Fruit fly (Drosophila melanogaster): ENCODE results near the gene pigeon.

Gene pigeon

DNA sequence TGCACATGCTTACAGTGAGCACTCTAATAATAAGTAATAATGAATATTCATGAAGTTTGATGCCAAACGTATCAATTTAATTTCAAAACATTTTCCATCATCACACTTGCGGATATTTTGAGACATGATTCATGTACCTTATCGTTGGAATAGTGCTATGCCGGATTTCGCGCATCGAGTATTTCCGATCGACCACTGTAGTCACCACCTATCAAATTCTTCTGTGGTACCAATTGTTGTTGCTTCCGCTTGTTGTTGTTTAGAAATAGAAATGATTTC lies 44.9 kb upstream of the pigeon start (continued):
- peak; percentile 53 for TF ChIP-seq gro (GFP tag; optimal IDR thresholded peaks at IDR 0.05)
- no peak for TF ChIP-seq CG10274 (GFP tag; optimal IDR thresholded peaks at IDR 0.05)
- TF ChIP-seq CG12219 (GFP tag; optimal IDR thresholded peaks at IDR 0.05), result peak; percentile 2
- peak; percentile 50 for TF ChIP-seq CG15514 (GFP tag; optimal IDR thresholded peaks at IDR 0.05)
- TF ChIP-seq Hr3 (GFP tag; optimal IDR thresholded peaks at IDR 0.05), result peak; percentile 2
- TF ChIP-seq sim (GFP tag; IDR thresholded peaks at IDR 0.05), result no peak
- TF ChIP-seq kah (GFP tag; optimal IDR thresholded peaks at IDR 0.05), result no peak
- TF ChIP-seq bsh (GFP tag; optimal IDR thresholded peaks at IDR 0.05), result peak in 1 of 2 experiments; percentile 35
- TF ChIP-seq CG13775 (GFP tag; optimal IDR thresholded peaks at IDR 0.05), result peak; percentile 3
- 0 out of 2 replicates have a peak, but pooled peaks have one; percentile 40 for TF ChIP-seq CG11696 (GFP tag; IDR thresholded peaks at IDR 0.05)
- peak; percentile 59; the same call in 1 of the 3 replicates for TF ChIP-seq Aef1 (GFP tag; IDR thresholded peaks at IDR 0.05)
- peak; percentile 12 for TF ChIP-seq CG34376 (GFP tag; optimal IDR thresholded peaks at IDR 0.05)
- TF ChIP-seq Eip74EF (GFP tag; optimal IDR thresholded peaks at IDR 0.05), result peak in 1 of 2 experiments; percentile 19
- TF ChIP-seq Hsf (GFP tag; optimal IDR thresholded peaks at IDR 0.05), result peak; percentile 44
- TF ChIP-seq CG11560 (tag; IDR thresholded peaks at IDR 0.05), result peak; percentile 52; the same call in 1 of the 3 replicates
- no peak for TF ChIP-seq shn (GFP tag; optimal IDR thresholded peaks at IDR 0.05)
- peak in 1 of 2 experiments; percentile 47 for TF ChIP-seq eve (GFP tag; optimal IDR thresholded peaks at IDR 0.05)
- TF ChIP-seq CG12391 (tag; optimal IDR thresholded peaks at IDR 0.05), result peak; percentile 10
- peak; percentile 84 for TF ChIP-seq CG2120 (GFP tag; optimal IDR thresholded peaks at IDR 0.05)
- peak; percentile 71 for TF ChIP-seq CG12769 (tag; optimal IDR thresholded peaks at IDR 0.05)
- peak; percentile 68 for TF ChIP-seq CG18599 (GFP tag; optimal IDR thresholded peaks at IDR 0.05)
- no peak for TF ChIP-seq CG7745 (tag; optimal IDR thresholded peaks at IDR 0.05)
- no peak for TF ChIP-seq Hand (GFP tag; optimal IDR thresholded peaks at IDR 0.05)
- peak; percentile 11 for TF ChIP-seq CG10209 (GFP tag; optimal IDR thresholded peaks at IDR 0.05)
- TF ChIP-seq Taf1 (GFP tag; IDR thresholded peaks at IDR 0.05), result peak; percentile 59
- TF ChIP-seq Dip3 (GFP tag; optimal IDR thresholded peaks at IDR 0.05), result peak; percentile 42
- peak; percentile 26 for TF ChIP-seq bcd (GFP tag; optimal IDR thresholded peaks at IDR 0.05)
- TF ChIP-seq CG16815 (GFP tag; optimal IDR thresholded peaks at IDR 0.05), result peak; percentile 44
- TF ChIP-seq CG9727 (GFP tag; optimal IDR thresholded peaks at IDR 0.05), result peak; percentile 49
- TF ChIP-seq D19B (GFP tag; optimal IDR thresholded peaks at IDR 0.05), result peak; percentile 19
- peak; percentile 4 for TF ChIP-seq org-1 (GFP tag; optimal IDR thresholded peaks at IDR 0.05)
- no peak for TF ChIP-seq CG18476 (GFP tag; optimal IDR thresholded peaks at IDR 0.05)
- no peak for TF ChIP-seq hkb (optimal IDR thresholded peaks at IDR 0.05)
- TF ChIP-seq hkb (GFP tag; IDR thresholded peaks at IDR 0.05), result 0 out of 2 replicates have a peak, but pooled peaks have one; percentile 34
- peak; percentile 66 for TF ChIP-seq row (GFP tag; IDR thresholded peaks at IDR 0.05)
- TF ChIP-seq lab (GFP tag; optimal IDR thresholded peaks at IDR 0.05), result peak; percentile 59
- peak; percentile 50 for TF ChIP-seq sens (GFP tag)
- peak; percentile 56 for TF ChIP-seq caup (GFP tag; optimal IDR thresholded peaks at IDR 0.05; ENCODE audit: severe bottlenecking)
- TF ChIP-seq CG31224 (GFP tag; IDR thresholded peaks at IDR 0.05), result 0 out of 2 replicates have a peak, but pooled peaks have one; percentile 14
- TF ChIP-seq NfI (GFP tag; optimal IDR thresholded peaks at IDR 0.05), result peak; percentile 5
- peak; percentile 26; the same call in 1 of the 2 replicates for TF ChIP-seq Xrp1 (GFP tag; IDR thresholded peaks at IDR 0.05)
- TF ChIP-seq Dek (tag; optimal IDR thresholded peaks at IDR 0.05), result peak; percentile 9
- TF ChIP-seq CG14965 (GFP tag; optimal IDR thresholded peaks at IDR 0.05; ENCODE audit: borderline replicate concordance), result no peak
- TF ChIP-seq Pdp1 (GFP tag; optimal IDR thresholded peaks at IDR 0.05), result peak in 1 of 2 experiments; percentile 39
- TF ChIP-seq CG8924 (tag; optimal IDR thresholded peaks at IDR 0.05), result peak; percentile 42
- peak; percentile 7 for TF ChIP-seq CG1647 (GFP tag; optimal IDR thresholded peaks at IDR 0.05)
- peak; percentile 29 for TF ChIP-seq ems (GFP tag; optimal IDR thresholded peaks at IDR 0.05)
- no peak for TF ChIP-seq NC2α (GFP tag; optimal IDR thresholded peaks at IDR 0.05)
- TF ChIP-seq CG17359 (tag; optimal IDR thresholded peaks at IDR 0.05), result peak; percentile 15
